Fruit fly (Drosophila melanogaster) whole organism, embryonic: ENCODE data around the gene Kaz-m1.

Experiments
- Atf-2 ChIP-seq: fragments of 200-800 bp; sonication (Bioruptor generic); optimal IDR thresholded peaks from 2 replicates; lab custom pipeline; 2016; ENCODE audit warnings: missing biosample characterization, missing genetic modification characterization
- CG10267 ChIP-seq: fragments of 200-800 bp; sonication (Bioruptor generic); optimal IDR thresholded peaks from 2 replicates; lab custom pipeline; 2018; ENCODE audit warnings: missing biosample characterization, mild to moderate bottlenecking, missing genetic modification characterization, moderate library complexity
- CG11093 ChIP-seq: fragments of 200-800 bp; sonication (Bioruptor generic); IDR thresholded peaks from 3 replicates; pipeline ENCODE4 v1.3.6; 2022; ENCODE audit warnings: missing biosample characterization, missing genetic modification characterization
- CG11247 ChIP-seq: fragments of 200-800 bp; sonication (Bioruptor generic); IDR thresholded peaks from 2 replicates; pipeline ENCODE4 v1.3.6; 2022; ENCODE audit warnings: missing biosample characterization, missing genetic modification characterization
- CG12942 ChIP-seq: fragments of 200-800 bp; sonication (Bioruptor generic); optimal IDR thresholded peaks from 3 replicates; lab custom pipeline; 2016; ENCODE audit warnings: missing biosample characterization, missing genetic modification characterization
- CG13424 ChIP-seq: fragments of 200-800 bp; sonication (Bioruptor generic); optimal IDR thresholded peaks from 2 replicates; lab custom pipeline; 2019; ENCODE audit warnings: missing biosample characterization, mild to moderate bottlenecking, missing genetic modification characterization, moderate library complexity
- CG13775 ChIP-seq: fragments of 200-800 bp; sonication (Bioruptor generic); optimal IDR thresholded peaks from 3 replicates; lab custom pipeline; 2017; ENCODE audit warnings: missing biosample characterization, mild to moderate bottlenecking, missing genetic modification characterization
- CG14014 ChIP-seq: fragments of 200-800 bp; sonication (Bioruptor generic); IDR thresholded peaks from 2 replicates; pipeline ENCODE4 v1.3.6; 2022; ENCODE audit warnings: missing biosample characterization, missing genetic modification characterization
- CG14710 ChIP-seq: fragments of 200-800 bp; sonication (Bioruptor generic); optimal IDR thresholded peaks from 3 replicates; lab custom pipeline; 2019; ENCODE audit warnings: missing biosample characterization, mild to moderate bottlenecking, missing genetic modification characterization, moderate library complexity
- CG15479 ChIP-seq: fragments of 200-800 bp; sonication (Bioruptor generic); optimal IDR thresholded peaks from 3 replicates; lab custom pipeline; 2019; ENCODE audit warnings: missing biosample characterization, mild to moderate bottlenecking, missing genetic modification characterization, moderate library complexity
- CG17802 ChIP-seq: fragments of 200-800 bp; sonication (Bioruptor generic); optimal IDR thresholded peaks from 2 replicates; lab custom pipeline; 2018; ENCODE audit warnings: missing biosample characterization, mild to moderate bottlenecking, missing genetic modification characterization, moderate library complexity
- CG18011 ChIP-seq: fragments of 200-800 bp; sonication (Bioruptor generic); optimal IDR thresholded peaks from 2 replicates; lab custom pipeline; 2017; ENCODE audit warnings: missing biosample characterization, missing genetic modification characterization, mild to moderate bottlenecking, moderate library complexity, missing genotype
- CG2875 ChIP-seq: fragments of 200-800 bp; sonication (Bioruptor generic); optimal IDR thresholded peaks from 2 replicates; lab custom pipeline; 2017; ENCODE audit warnings: missing biosample characterization, mild to moderate bottlenecking, missing genetic modification characterization, missing genetic modification reagents
- CG30020 ChIP-seq: fragments of 200-800 bp; optimal IDR thresholded peaks from 2 replicates; lab custom pipeline; 2019; ENCODE audit warnings: missing biosample characterization, mild to moderate bottlenecking, missing genetic modification characterization, moderate library complexity
- CG3847 ChIP-seq: fragments of 200-800 bp; sonication (Bioruptor generic); IDR thresholded peaks from 2 replicates; pipeline ENCODE4 v1.3.6; 2022; ENCODE audit warnings: missing biosample characterization, missing genetic modification characterization
- CG4282 ChIP-seq: fragments of 200-800 bp; sonication (Bioruptor generic); optimal IDR thresholded peaks from 2 replicates; lab custom pipeline; 2016; ENCODE audit warnings: missing biosample characterization, missing genetic modification characterization
- CG6854 ChIP-seq: fragments of 200-800 bp; sonication (Bioruptor generic); optimal IDR thresholded peaks from 3 replicates; lab custom pipeline; 2017; ENCODE audit warnings: missing biosample characterization, mild to moderate bottlenecking, missing genetic modification characterization
- CG8924 ChIP-seq: fragments of 200-800 bp; optimal IDR thresholded peaks from 3 replicates; lab custom pipeline; 2019; ENCODE audit warnings: missing biosample characterization, mild to moderate bottlenecking, missing genetic modification characterization, moderate library complexity
- CG9797 ChIP-seq: fragments of 200-800 bp; sonication (Bioruptor generic); optimal IDR thresholded peaks from 3 replicates; lab custom pipeline; 2018; ENCODE audit warnings: missing biosample characterization, mild to moderate bottlenecking, missing genetic modification characterization
- CG9817 ChIP-seq: fragments of 200-800 bp; sonication (Bioruptor generic); optimal IDR thresholded peaks from 2 replicates; lab custom pipeline; 2018; ENCODE audit warnings: missing biosample characterization, mild to moderate bottlenecking, missing genetic modification characterization, moderate library complexity
- CG9932 ChIP-seq: fragments of 200-800 bp; sonication (Bioruptor generic); IDR thresholded peaks from 2 replicates; pipeline ENCODE4 v1.3.6; 2022; ENCODE audit warnings: missing biosample characterization, missing genetic modification characterization
- CTCF ChIP-seq: fragments of 200-800 bp; sonication (Bioruptor generic); optimal IDR thresholded peaks from 2 replicates; lab custom pipeline; 2017; ENCODE audit warnings: missing biosample characterization, mild to moderate bottlenecking, missing genetic modification characterization, moderate library complexity
- Dek ChIP-seq: fragments of 200-800 bp; sonication (Bioruptor generic); optimal IDR thresholded peaks from 3 replicates; lab custom pipeline; 2019; ENCODE audit warnings: missing biosample characterization, mild to moderate bottlenecking, missing genetic modification characterization, moderate library complexity
- Ets65A ChIP-seq: fragments of 200-800 bp; sonication (Bioruptor generic); peaks from one replicate; lab custom pipeline; 2016; ENCODE audit warnings: missing biosample characterization, missing genetic modification characterization
- Fer1 ChIP-seq: fragments of 200-800 bp; sonication (Bioruptor generic); optimal IDR thresholded peaks from 2 replicates; lab custom pipeline; 2017; ENCODE audit warnings: missing biosample characterization, mild to moderate bottlenecking, missing genetic modification characterization
- HmgZ ChIP-seq: fragments of 200-800 bp; sonication (Bioruptor generic); optimal IDR thresholded peaks from 2 replicates; lab custom pipeline; 2018; ENCODE audit warnings: missing biosample characterization, mild to moderate bottlenecking, missing genetic modification characterization
- Jarid2 ChIP-seq: fragments of 200-800 bp; sonication (Bioruptor generic); optimal IDR thresholded peaks from 3 replicates; lab custom pipeline; 2017; ENCODE audit warnings: mild to moderate bottlenecking, missing biosample characterization, missing genetic modification reagents, missing genetic modification characterization
- Meics ChIP-seq: fragments of 200-800 bp; sonication (Bioruptor generic); optimal IDR thresholded peaks from 2 replicates; lab custom pipeline; 2017; ENCODE audit warnings: missing biosample characterization, mild to moderate bottlenecking, missing genetic modification characterization
- Oaz ChIP-seq: fragments of 200-800 bp; sonication (Bioruptor generic); IDR thresholded peaks from 2 replicates; pipeline ENCODE4 v1.3.6; 2022; ENCODE audit warnings: missing biosample characterization, missing genetic modification characterization
- PHDP ChIP-seq: fragments of 200-800 bp; sonication (Bioruptor generic); optimal IDR thresholded peaks from 3 replicates; lab custom pipeline; 2018; ENCODE audit warnings: missing biosample characterization, mild to moderate bottlenecking, missing genetic modification characterization, moderate library complexity
- Sox102F ChIP-seq: fragments of 200-800 bp; sonication (Bioruptor generic); optimal IDR thresholded peaks from 2 replicates; lab custom pipeline; 2018; ENCODE audit warnings: missing biosample characterization, mild to moderate bottlenecking, missing genetic modification characterization, moderate library complexity
- TFAM ChIP-seq: fragments of 200-800 bp; sonication (Bioruptor generic); optimal IDR thresholded peaks from 2 replicates; lab custom pipeline; 2017; ENCODE audit warnings: missing biosample characterization, missing genetic modification characterization, inconsistent platforms
- ac ChIP-seq: fragments of 200-800 bp; sonication (Bioruptor generic); optimal IDR thresholded peaks from 3 replicates; lab custom pipeline; 2017; ENCODE audit warnings: missing biosample characterization, mild to moderate bottlenecking, missing genetic modification characterization
- crol ChIP-seq: fragments of 200-800 bp; sonication (Bioruptor generic); IDR thresholded peaks from 2 replicates; pipeline ENCODE4 v1.3.6; 2022; ENCODE audit warnings: missing biosample characterization, missing genetic modification characterization
- emc ChIP-seq: fragments of 200-800 bp; sonication (Bioruptor generic); optimal IDR thresholded peaks from 2 replicates; lab custom pipeline; 2016; ENCODE audit warnings: missing biosample characterization, missing genetic modification characterization
- ewg ChIP-seq: fragments of 200-800 bp; sonication (Bioruptor generic); optimal IDR thresholded peaks from 3 replicates; lab custom pipeline; 2017; ENCODE audit warnings: mild to moderate bottlenecking, missing biosample characterization, missing genetic modification reagents, missing genetic modification characterization
- inv ChIP-seq: fragments of 200-800 bp; sonication (Bioruptor generic); IDR thresholded peaks from 2 replicates; pipeline ENCODE4 v1.3.6; 2022; ENCODE audit warnings: missing biosample characterization, missing genetic modification characterization; ENCODE audit not compliant: partially characterized antibody
- lilli ChIP-seq: fragments of 200-800 bp; sonication (Bioruptor generic); optimal IDR thresholded peaks from 3 replicates; lab custom pipeline; 2016; ENCODE audit warnings: missing biosample characterization, missing genetic modification characterization
- oc ChIP-seq: fragments of 200-800 bp; sonication (Bioruptor generic); optimal IDR thresholded peaks from 2 replicates; lab custom pipeline; 2018; ENCODE audit warnings: missing biosample characterization, mild to moderate bottlenecking, missing genetic modification characterization, moderate library complexity
- org-1 ChIP-seq: fragments of 200-800 bp; sonication (Bioruptor generic); optimal IDR thresholded peaks from 2 replicates; lab custom pipeline; 2017; ENCODE audit warnings: missing biosample characterization, missing genetic modification characterization
- otp ChIP-seq: fragments of 200-800 bp; sonication (Bioruptor generic); IDR thresholded peaks from 3 replicates; pipeline ENCODE4, ENCODE4 v1.3.6; 2022; ENCODE audit warnings: missing biosample characterization, missing genetic modification characterization
- p53 ChIP-seq: fragments of 200-800 bp; sonication (Bioruptor generic); optimal IDR thresholded peaks from 2 replicates; lab custom pipeline; 2016; ENCODE audit warnings: missing biosample characterization, missing genetic modification characterization
- pb ChIP-seq: fragments of 200-800 bp; sonication (Bioruptor generic); optimal IDR thresholded peaks from 3 replicates; lab custom pipeline; 2016; ENCODE audit warnings: missing biosample characterization, missing genetic modification characterization
- pfk ChIP-seq: fragments of 200-800 bp; sonication (Bioruptor generic); optimal IDR thresholded peaks from 2 replicates; lab custom pipeline; 2018; ENCODE audit warnings: missing biosample characterization, mild to moderate bottlenecking, missing genetic modification characterization, moderate library complexity
- pita ChIP-seq: fragments of 200-800 bp; sonication (Bioruptor generic); optimal IDR thresholded peaks from 2 replicates; lab custom pipeline; 2017; ENCODE audit warnings: missing biosample characterization, mild to moderate bottlenecking, missing genetic modification characterization
- sug ChIP-seq: fragments of 200-800 bp; optimal IDR thresholded peaks from 2 replicates; lab custom pipeline; 2019; ENCODE audit warnings: missing biosample characterization, mild to moderate bottlenecking, missing genetic modification characterization, moderate library complexity
- tup ChIP-seq: fragments of 200-800 bp; sonication (Bioruptor generic); optimal IDR thresholded peaks from 2 replicates; lab custom pipeline; 2016; ENCODE audit warnings: missing biosample characterization, mild to moderate bottlenecking, missing genetic modification characterization, moderate library complexity
- unc-4 ChIP-seq: fragments of 200-800 bp; sonication (Bioruptor generic); IDR thresholded peaks from 2 replicates; pipeline ENCODE4 v1.3.6; 2022; ENCODE audit warnings: missing biosample characterization, missing genetic modification characterization; ENCODE audit not compliant: partially characterized antibody
- vnd ChIP-seq: fragments of 200-800 bp; sonication (Bioruptor generic); IDR thresholded peaks from 3 replicates; pipeline ENCODE4 v1.3.6; 2022; ENCODE audit warnings: missing biosample characterization, missing genetic modification characterization; ENCODE audit not compliant: partially characterized antibody
- zfh2 ChIP-seq: fragments of 200-800 bp; sonication (Bioruptor generic); optimal IDR thresholded peaks from 2 replicates; lab custom pipeline; 2016; ENCODE audit warnings: missing biosample characterization, missing genetic modification characterization

The Kaz-m1 gene

dm6 chr3R:26034643-26035368, 20.3 kb downstream of the Kaz-m1 start (continued):
- TF ChIP-seq lilli (no peak), p53 (GFP tag; lab: Kevin White, UChicago) (no peak), otp (GFP tag; lab: Robert Waterston, UW) (no peak), zfh2 (GFP tag; lab: Kevin White, UChicago) (no peak), CG11247 (GFP tag; lab: Robert Waterston, UW) (no peak), org-1 (GFP tag; lab: Kevin White, UChicago) (no peak), Jarid2 (GFP tag; lab: Kevin White, UChicago) (no peak), CG12942 (no peak), tup (no peak), unc-4 (GFP tag; lab: Robert Waterston, UW) (no peak), pita (GFP tag; lab: Kevin White, UChicago) (no peak), CG14014 (GFP tag; lab: Robert Waterston, UW) (no peak), CG14710 (tag; lab: Kevin White, UChicago) (no peak), CG10267 (no peak), crol (GFP tag; lab: Robert Waterston, UW) (no peak), emc (GFP tag; lab: Kevin White, UChicago) (no peak), Sox102F (GFP tag; lab: Kevin White, UChicago) (no peak), vnd (GFP tag; lab: Robert Waterston, UW) (no peak), CG9797 (GFP tag; lab: Kevin White, UChicago) (no peak), CG8924 (tag; lab: Kevin White, UChicago) (peak; percentile 77), Ets65A (GFP tag; lab: Kevin White, UChicago) (peak; percentile 57), Fer1 (GFP tag; lab: Kevin White, UChicago) (no peak), Oaz (GFP tag; lab: Robert Waterston, UW) (no peak), CG6854 (no peak), Atf-2 (GFP tag; lab: Kevin White, UChicago) (no peak), CG9817 (no peak), CG2875 (no peak), pfk (no peak), HmgZ (tag; lab: Kevin White, UChicago) (no peak), CG11093 (no peak), ac (GFP tag; lab: Kevin White, UChicago) (peak; percentile 82), inv (GFP tag; lab: Robert Waterston, UW) (no peak), pb (GFP tag; lab: Kevin White, UChicago) (no peak), TFAM (GFP tag; lab: Kevin White, UChicago) (no peak), ewg (GFP tag; lab: Kevin White, UChicago) (peak; percentile 31), sug (tag; lab: Kevin White, UChicago) (no peak), CTCF (no peak), CG3847 (GFP tag; lab: Robert Waterston, UW) (no peak), CG13775 (GFP tag; lab: Kevin White, UChicago) (no peak), CG15479 (no peak), CG9932 (no peak), CG30020 (tag; lab: Kevin White, UChicago) (no peak), CG13424 (tag; lab: Kevin White, UChicago) (no peak), CG4282 (GFP tag; lab: Kevin White, UChicago) (no peak), oc (tag; lab: Kevin White, UChicago) (peak; percentile 1), Meics (no peak), CG17802 (tag; lab: Kevin White, UChicago) (no peak), PHDP (tag; lab: Kevin White, UChicago) (no peak), Dek (tag; lab: Kevin White, UChicago) (no peak), CG18011 (no peak)
